Worm (Caenorhabditis elegans) whole organism, early embryonic: Measurements from ENCODE around the gene magi-1.

Source experiments
- B0310.2 ChIP-seq: sonication (generic microtip); optimal IDR thresholded peaks from 2 replicates; lab custom pipeline; 2016; ENCODE audit warnings: mild to moderate bottlenecking, missing genetic modification characterization, missing compliant biosample characterization
- F13C5.2 ChIP-seq: sonication (generic microtip); optimal IDR thresholded peaks from 2 replicates; lab custom pipeline; 2017; ENCODE audit warnings: mild to moderate bottlenecking, missing genetic modification characterization, inconsistent platforms, missing compliant biosample characterization
- aly-1 ChIP-seq: sonication (generic microtip); optimal IDR thresholded peaks from 2 replicates; lab custom pipeline; 2016; ENCODE audit warnings: missing genetic modification characterization, missing compliant biosample characterization
- ama-1 ChIP-seq: fragments of 150-350 bp; optimal IDR thresholded peaks from 2 replicates; lab custom pipeline; 2014
- ceh-13 ChIP-seq: fragments of 200-800 bp; sonication (Bioruptor generic); optimal IDR thresholded peaks from 2 replicates; lab custom pipeline; 2018; ENCODE audit warnings: mild to moderate bottlenecking, missing genetic modification characterization, missing compliant biosample characterization
- ceh-36 ChIP-seq: sonication (generic microtip); optimal IDR thresholded peaks from 2 replicates; lab custom pipeline; 2016; ENCODE audit warnings: missing genetic modification characterization, inconsistent platforms, missing compliant biosample characterization
- ets-7 ChIP-seq: sonication (generic microtip); optimal IDR thresholded peaks from 2 replicates; lab custom pipeline; 2016; ENCODE audit warnings: missing genotype, missing genetic modification characterization, missing compliant biosample characterization
- flt-1 ChIP-seq: fragments of 200-800 bp; sonication (Bioruptor generic); IDR thresholded peaks from 2 replicates; pipeline ENCODE4 v1.3.6; 2022; ENCODE audit warnings: missing genetic modification characterization, missing compliant biosample characterization
- hmbx-1 ChIP-seq: sonication (generic microtip); optimal IDR thresholded peaks from 2 replicates; lab custom pipeline; 2016; ENCODE audit warnings: mild to moderate bottlenecking, missing genetic modification characterization, missing compliant biosample characterization
- hmg-4 ChIP-seq: fragments of 200-800 bp; sonication (Bioruptor generic); optimal IDR thresholded peaks from 2 replicates; lab custom pipeline; 2018; ENCODE audit warnings: mild to moderate bottlenecking, missing genetic modification characterization, missing compliant biosample characterization
- hnd-1 ChIP-seq: sonication (generic microtip); optimal IDR thresholded peaks from 2 replicates; lab custom pipeline; 2016; ENCODE audit warnings: missing genetic modification characterization, missing compliant biosample characterization
- pes-1 ChIP-seq: fragments of 200-800 bp; sonication (Bioruptor generic); IDR thresholded peaks from 2 replicates; pipeline ENCODE4 v1.3.6; 2022; ENCODE audit warnings: missing genetic modification reagents, missing genetic modification characterization, missing compliant biosample characterization
- scrt-1 ChIP-seq: fragments of 200-800 bp; sonication (Bioruptor generic); IDR thresholded peaks from 2 replicates; pipeline ENCODE4 v1.3.6; 2022; ENCODE audit warnings: missing genetic modification characterization, missing compliant biosample characterization
- sea-1 ChIP-seq: fragments of 200-800 bp; sonication (Bioruptor generic); conservative IDR thresholded peaks from 2 replicates; pipeline ENCODE4 v1.3.6; 2022; ENCODE audit warnings: missing genetic modification characterization, missing compliant biosample characterization
- tbx-11 ChIP-seq: fragments of 200-800 bp; sonication (Bioruptor generic); IDR thresholded peaks from 2 replicates; pipeline ENCODE4 v1.3.6; 2022; ENCODE audit warnings: missing genetic modification characterization, missing compliant biosample characterization
- tbx-37 ChIP-seq: fragments of 200-800 bp; sonication (Bioruptor generic); conservative IDR thresholded peaks from 2 replicates; pipeline ENCODE4 v1.3.6; 2022; ENCODE audit warnings: missing genetic modification reagents, missing genetic modification characterization, missing compliant biosample characterization
- tra-4 ChIP-seq: sonication (generic microtip); optimal IDR thresholded peaks from 2 replicates; lab custom pipeline; 2017; ENCODE audit warnings: missing genetic modification characterization, missing compliant biosample characterization

magi-1 gene

DNA sequence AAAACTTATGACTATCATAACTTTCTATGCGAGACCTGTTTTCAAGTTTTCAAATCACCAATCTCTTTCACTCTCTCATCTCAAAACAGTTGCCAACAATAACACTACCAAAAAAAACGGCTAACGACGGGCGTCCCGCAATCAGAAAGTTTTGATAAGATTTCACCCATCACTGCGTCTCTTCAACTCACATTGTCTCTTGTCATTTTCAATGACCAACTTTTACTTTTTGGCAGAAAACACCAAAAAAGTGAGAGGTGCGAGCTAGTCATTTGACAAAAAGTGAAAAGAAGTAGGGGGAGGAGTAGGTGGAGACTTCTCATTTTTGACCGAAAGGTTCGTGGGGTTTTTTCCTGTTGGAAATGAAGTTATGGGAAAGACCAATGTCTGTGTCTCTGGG lies 3.8 kb downstream of the magi-1 start:
- TF ChIP-seq hnd-1 (tag; lab: Kevin White, UChicago) = no peak
- TF ChIP-seq scrt-1 (GFP tag; lab: Robert Waterston, UW) = no peak
- TF ChIP-seq ama-1 (lab: Kevin White, UChicago) = no peak
- TF ChIP-seq sea-1 = no peak
- no peak for TF ChIP-seq tbx-37
- no peak for TF ChIP-seq tbx-11 (GFP tag; lab: Robert Waterston, UW)

DNA sequence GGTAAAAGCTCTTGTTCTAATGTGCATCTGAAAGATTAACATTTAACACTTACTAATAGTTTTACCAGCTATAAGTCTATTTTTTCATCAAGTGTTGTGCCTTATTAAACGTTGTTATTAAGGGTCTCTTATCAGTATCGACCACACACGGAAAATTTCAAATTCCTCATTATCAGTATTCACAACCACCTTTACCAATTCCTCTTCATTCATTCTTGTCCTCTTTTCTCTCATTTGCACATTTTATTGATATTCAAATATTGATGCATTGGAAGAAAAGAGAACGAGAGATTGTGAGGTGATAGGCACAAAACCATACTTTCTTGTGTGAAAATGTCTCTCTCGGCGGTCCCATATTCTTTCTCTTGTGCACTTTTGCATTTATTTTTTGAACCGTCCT lies 7.0 kb downstream of the magi-1 start:
- no peak for TF ChIP-seq hmbx-1 (tag; lab: Kevin White, UChicago)
- TF ChIP-seq pes-1 = no peak
- TF ChIP-seq hmg-4 = no peak
- no peak for TF ChIP-seq F13C5.2 (tag; lab: Kevin White, UChicago)
- TF ChIP-seq ceh-13 (GFP tag; lab: Kevin White, UChicago) = no peak
- TF ChIP-seq hnd-1 (tag; lab: Kevin White, UChicago) = no peak

DNA sequence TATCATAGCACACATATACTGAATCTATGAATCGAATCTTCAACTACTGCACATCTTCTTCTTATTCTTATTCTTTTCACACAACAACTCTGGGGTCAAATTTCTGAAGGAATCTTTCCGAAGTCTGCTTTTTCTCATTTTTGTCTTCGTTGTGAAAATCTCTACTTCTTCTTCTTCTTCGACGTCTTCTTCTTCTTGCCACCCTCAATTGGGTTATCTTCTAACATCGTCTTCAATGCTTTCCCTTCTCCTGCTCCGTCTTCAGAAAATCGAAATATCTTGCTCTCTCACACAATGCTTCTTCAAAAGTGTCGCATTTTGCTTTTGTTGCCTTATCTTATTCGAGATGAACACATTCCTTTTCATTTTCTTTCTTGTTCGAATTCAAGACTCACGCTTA lies 8.4 kb downstream of the magi-1 start:
- TF ChIP-seq ceh-13 (GFP tag; lab: Kevin White, UChicago) = no peak
- no peak for TF ChIP-seq hnd-1 (tag; lab: Kevin White, UChicago)
- no peak for TF ChIP-seq scrt-1 (GFP tag; lab: Robert Waterston, UW)
- TF ChIP-seq ets-7 (tag; lab: Kevin White, UChicago) = no peak
- no peak for TF ChIP-seq aly-1 (tag; lab: Kevin White, UChicago)

DNA sequence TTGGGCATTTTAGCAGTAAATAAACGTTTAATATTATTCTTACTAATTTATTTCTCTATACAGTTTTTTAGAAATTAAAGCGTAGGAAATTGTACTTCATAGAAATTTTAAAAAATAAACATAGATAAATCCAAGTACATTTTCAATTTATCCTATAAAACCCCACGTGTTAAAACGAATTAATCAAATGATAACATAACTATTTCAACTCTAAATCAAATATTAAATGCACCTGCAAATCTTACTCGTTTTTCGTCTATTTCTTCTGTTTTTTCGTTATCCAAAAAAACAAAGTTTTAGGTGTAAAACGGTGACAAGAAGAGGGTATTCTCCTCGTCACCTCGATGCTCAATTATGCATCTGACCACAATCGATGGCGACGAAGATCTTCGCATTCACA lies 20.2 kb downstream of the magi-1 start, which contains the start of gene K01A6.6:
TSS of gene K01A6.6 (plus strand) at position 301 of the 400 bp plus-strand sequence.
- TF ChIP-seq scrt-1 (GFP tag; lab: Robert Waterston, UW) (no peak), ama-1 (lab: Kevin White, UChicago) (no peak), hnd-1 (tag; lab: Kevin White, UChicago) (no peak), hmbx-1 (tag; lab: Kevin White, UChicago) (no peak), F13C5.2 (tag; lab: Kevin White, UChicago) (no peak), flt-1 (GFP tag; lab: Robert Waterston, UW) (no peak), tbx-37 (no peak), ets-7 (tag; lab: Kevin White, UChicago) (no peak), sea-1 (no peak), aly-1 (tag; lab: Kevin White, UChicago) (no peak), B0310.2 (tag; lab: Kevin White, UChicago) (no peak), tra-4 (tag; lab: Kevin White, UChicago) (no peak)

DNA sequence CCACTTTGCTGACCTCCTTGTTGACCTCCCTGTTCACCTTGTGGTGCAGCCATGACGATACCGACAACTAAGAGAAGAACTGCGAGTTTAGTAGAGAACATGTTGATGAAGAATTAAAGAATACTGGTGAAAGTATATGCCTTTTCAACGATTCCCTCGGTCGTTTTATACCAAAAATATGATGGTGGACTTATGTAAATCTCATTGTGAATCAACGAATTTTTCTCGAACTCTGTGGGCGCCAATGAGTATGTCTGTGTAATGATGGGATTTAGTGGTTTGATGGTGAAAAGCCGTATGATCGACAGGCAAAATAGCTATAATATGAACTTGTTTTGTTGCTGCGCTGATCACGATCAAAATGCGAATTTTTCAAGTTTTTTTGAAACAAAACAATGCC lies 22.4 kb downstream of the magi-1 start, which contains the start of gene K01A6.8:
TSS of gene K01A6.8 (minus strand) at position 101 of the 400 bp plus-strand sequence.
- TF ChIP-seq sea-1 = no peak
- no peak for TF ChIP-seq tbx-37
- TF ChIP-seq aly-1 (tag; lab: Kevin White, UChicago) = no peak
- TF ChIP-seq ama-1 (lab: Kevin White, UChicago) = no peak
- TF ChIP-seq ets-7 (tag; lab: Kevin White, UChicago) = no peak
- TF ChIP-seq scrt-1 (GFP tag; lab: Robert Waterston, UW) = no peak
- TF ChIP-seq tbx-11 (GFP tag; lab: Robert Waterston, UW) = no peak
- TF ChIP-seq pes-1 = no peak
- no peak for TF ChIP-seq ceh-36
- TF ChIP-seq hmbx-1 (tag; lab: Kevin White, UChicago) = no peak
- no peak for TF ChIP-seq tra-4 (tag; lab: Kevin White, UChicago)
- no peak for TF ChIP-seq B0310.2 (tag; lab: Kevin White, UChicago)
- no peak for TF ChIP-seq hmg-4
- no peak for TF ChIP-seq ceh-13 (GFP tag; lab: Kevin White, UChicago)
- TF ChIP-seq hnd-1 (tag; lab: Kevin White, UChicago) = no peak

DNA sequence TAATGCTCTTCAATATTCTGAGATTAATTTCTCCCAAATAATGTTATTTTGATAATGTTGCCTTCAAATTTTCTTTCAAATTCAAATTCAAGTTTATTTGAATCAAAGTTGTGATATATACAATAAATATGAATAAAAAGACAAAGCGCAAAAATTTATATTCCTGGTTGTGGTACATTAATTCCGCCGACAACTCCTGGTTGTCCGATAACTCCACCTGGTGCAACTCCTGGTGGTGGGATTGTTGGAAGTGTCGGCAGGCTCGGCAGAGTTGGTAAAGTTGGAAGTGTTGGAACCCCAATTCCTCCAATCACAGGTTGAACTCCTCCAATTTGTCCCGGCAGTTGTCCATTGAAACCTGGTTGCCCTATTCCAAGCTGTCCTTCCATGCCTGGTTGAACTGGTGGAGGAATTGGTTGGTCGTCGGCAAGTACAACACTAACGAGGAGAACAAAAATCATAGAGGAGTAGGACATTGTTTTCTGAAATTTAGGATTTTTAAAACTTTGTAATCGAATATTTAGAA lies 23.3 kb downstream of the magi-1 start, which contains the start of gene K01A6.7:
TSS of gene K01A6.7 (minus strand) at position 476 of the 526 bp plus-strand sequence.
- TF ChIP-seq ceh-36 = no peak
- no peak for TF ChIP-seq tbx-37
- TF ChIP-seq sea-1 = no peak
- no peak for TF ChIP-seq scrt-1 (GFP tag; lab: Robert Waterston, UW)
- no peak for TF ChIP-seq hnd-1 (tag; lab: Kevin White, UChicago)
- TF ChIP-seq flt-1 (GFP tag; lab: Robert Waterston, UW) = no peak
- TF ChIP-seq F13C5.2 (tag; lab: Kevin White, UChicago) = no peak
- no peak for TF ChIP-seq pes-1
- no peak for TF ChIP-seq hmbx-1 (tag; lab: Kevin White, UChicago)
- no peak for TF ChIP-seq tbx-11 (GFP tag; lab: Robert Waterston, UW)
- no peak for TF ChIP-seq ets-7 (tag; lab: Kevin White, UChicago)
- TF ChIP-seq aly-1 (tag; lab: Kevin White, UChicago) = no peak
- TF ChIP-seq ama-1 (lab: Kevin White, UChicago) = no peak
- no peak for TF ChIP-seq hmg-4

DNA sequence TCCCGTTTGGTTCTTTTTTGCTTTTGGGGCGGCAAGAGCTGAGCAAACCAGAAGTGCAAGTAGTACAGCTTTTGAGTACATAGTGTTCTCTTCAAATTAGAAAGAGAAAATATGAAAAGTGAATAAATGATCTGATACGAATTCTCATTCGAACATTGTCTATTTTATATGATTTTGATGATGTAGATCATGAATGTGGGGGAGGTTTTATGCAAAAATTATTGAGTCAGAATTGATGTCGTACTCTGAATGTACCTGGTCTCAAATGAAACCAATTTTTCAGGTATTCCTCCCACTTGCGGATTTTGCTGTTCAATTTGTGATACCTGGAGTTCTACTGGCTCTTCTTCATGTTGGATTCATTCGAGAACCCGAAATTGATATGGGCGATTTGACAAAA lies 25.4 kb downstream of the magi-1 start, which contains the start of gene K01A6.4:
TSS of gene K01A6.4 (minus strand) at position 101 of the 400 bp plus-strand sequence.
- TF ChIP-seq ets-7 (tag; lab: Kevin White, UChicago) (no peak), scrt-1 (GFP tag; lab: Robert Waterston, UW) (no peak), hmg-4 (no peak), F13C5.2 (tag; lab: Kevin White, UChicago) (no peak), ceh-36 (no peak), tbx-37 (no peak), tra-4 (tag; lab: Kevin White, UChicago) (no peak)

DNA sequence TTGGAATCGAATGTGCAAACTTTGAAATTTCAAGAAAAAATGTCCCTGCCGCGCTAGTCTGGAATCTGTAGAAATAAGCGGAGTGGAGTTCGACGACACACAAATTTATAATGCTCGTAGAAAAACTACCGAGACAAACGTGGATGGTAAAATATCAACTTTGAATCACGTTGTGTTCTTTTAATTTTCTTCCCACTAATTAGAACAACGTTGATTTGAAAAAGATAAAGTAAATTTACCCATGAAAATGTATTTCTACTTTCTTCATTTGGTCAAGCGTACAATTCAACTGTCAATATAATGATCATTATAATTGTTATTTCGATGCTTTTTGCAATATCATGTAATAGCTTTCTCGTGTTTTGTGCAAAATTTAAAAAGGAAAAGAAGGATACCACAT lies 27.6 kb downstream of the magi-1 start, which contains the start of gene K01A6.5:
TSS of gene K01A6.5 (plus strand) at position 301 of the 400 bp plus-strand sequence.
- no peak for TF ChIP-seq tbx-11 (GFP tag; lab: Robert Waterston, UW)
- TF ChIP-seq tbx-37 = no peak
- no peak for TF ChIP-seq ama-1 (lab: Kevin White, UChicago)
